Worm (Caenorhabditis elegans) whole organism, L1 larva: ENCODE results near the gene Y71H2B.8.
A peak's percentile ranks its signal among the peaks of the same experiment; 100 is the strongest.

Experiments
- C04F5.9 ChIP-seq: sonication (generic microtip); optimal IDR thresholded peaks from 2 replicates; lab custom pipeline; 2016; ENCODE audit warnings: missing genetic modification characterization, missing compliant biosample characterization
- C16A3.4 ChIP-seq: fragments of 150-350 bp; optimal IDR thresholded peaks from 2 replicates; lab custom pipeline; 2014; ENCODE audit warnings: missing biosample characterization, missing genetic modification characterization
- F16B12.6 ChIP-seq: fragments of 150-350 bp; optimal IDR thresholded peaks from 2 replicates; lab custom pipeline; 2014; ENCODE audit warnings: missing biosample characterization, missing genetic modification characterization
- Y116A8C.19 ChIP-seq: sonication (generic microtip); optimal IDR thresholded peaks from 2 replicates; lab custom pipeline; 2016; ENCODE audit warnings: missing compliant biosample characterization, missing genetic modification characterization, borderline replicate concordance
- aha-1 ChIP-seq: fragments of 150-350 bp; optimal IDR thresholded peaks from 2 replicates; lab custom pipeline; 2014; ENCODE audit warnings: missing biosample characterization, missing genetic modification characterization
- aly-2 ChIP-seq: fragments of 150-350 bp; optimal IDR thresholded peaks from 2 replicates; lab custom pipeline; 2014; ENCODE audit warnings: missing biosample characterization, missing genetic modification characterization
- blmp-1 ChIP-seq: fragments of 150-350 bp; optimal IDR thresholded peaks from 2 replicates; lab custom pipeline; 2014; ENCODE audit warnings: missing biosample characterization, missing genetic modification characterization
- ceh-63 ChIP-seq: fragments of 200-800 bp; sonication (Bioruptor generic); optimal IDR thresholded peaks from 2 replicates; lab custom pipeline; 2018; ENCODE audit warnings: mild to moderate bottlenecking, missing genetic modification characterization, missing compliant biosample characterization
- ceh-82 ChIP-seq, 3 experiments: fragments of 150-350 bp in 1 of 3; sonication (generic microtip) in 2 of 3; optimal IDR thresholded peaks; 2 replicates each; lab custom pipeline; 2014 to 2017; ENCODE audit warnings: missing biosample characterization in 3 of 3, missing genetic modification characterization in 3 of 3
- dpl-1 ChIP-seq, 3 experiments: fragments of 150-350 bp in 2 of 3; sonication (generic microtip) in 1 of 3; optimal IDR thresholded peaks; 2 replicates each; lab custom pipeline; 2014 to 2017; ENCODE audit warnings: missing biosample characterization in 3 of 3, missing genetic modification characterization in 3 of 3, missing genetic modification reagents in 3 of 3
- efl-1 ChIP-seq, 4 experiments: fragments of 150-350 bp; optimal IDR thresholded peaks in 3 of 4; peaks in 1 of 4; 1 replicate in 1 of 4; 2 replicates in 3 of 4; lab custom pipeline; 2014; ENCODE audit warnings: missing biosample characterization in 2 of 4, missing genetic modification characterization in 2 of 4, missing genetic modification reagents in 2 of 4
- efl-3 ChIP-seq: fragments of 200-800 bp; sonication (Bioruptor generic); optimal IDR thresholded peaks from 2 replicates; lab custom pipeline; 2018; ENCODE audit warnings: mild to moderate bottlenecking, missing genetic modification characterization, missing compliant biosample characterization
- egl-13 ChIP-seq: sonication (generic microtip); optimal IDR thresholded peaks from 2 replicates; lab custom pipeline; 2016; ENCODE audit warnings: missing genotype, missing genetic modification reagents, missing genetic modification characterization, missing compliant biosample characterization
- elt-2 ChIP-seq: sonication (generic microtip); optimal IDR thresholded peaks from 2 replicates; lab custom pipeline; 2016; ENCODE audit warnings: missing genetic modification characterization, mild to moderate bottlenecking, inconsistent platforms, missing compliant biosample characterization, missing genetic modification reagents
- ets-5 ChIP-seq: fragments of 200-800 bp; sonication (Bioruptor generic); IDR thresholded peaks from 2 replicates; pipeline ENCODE4 v1.3.6; 2022; ENCODE audit warnings: missing genetic modification characterization, missing compliant biosample characterization
- fkh-10 ChIP-seq: sonication (generic microtip); optimal IDR thresholded peaks from 2 replicates; lab custom pipeline; 2017; ENCODE audit warnings: missing biosample characterization, missing genetic modification reagents, missing genetic modification characterization
- fkh-4 ChIP-seq: sonication (generic microtip); optimal IDR thresholded peaks from 2 replicates; lab custom pipeline; 2016; ENCODE audit warnings: missing compliant biosample characterization, missing genetic modification characterization, borderline replicate concordance
- fkh-8 ChIP-seq: sonication (generic microtip); optimal IDR thresholded peaks from 2 replicates; lab custom pipeline; 2016; ENCODE audit warnings: mild to moderate bottlenecking, missing genetic modification characterization, missing compliant biosample characterization
- fos-1 ChIP-seq: fragments of 150-350 bp; optimal IDR thresholded peaks from 2 replicates; lab custom pipeline; 2014; ENCODE audit warnings: missing biosample characterization, missing genetic modification characterization
- grh-1 ChIP-seq: fragments of 200-800 bp; sonication (Bioruptor generic); IDR thresholded peaks from 2 replicates; pipeline ENCODE4 v1.3.6; 2022; ENCODE audit warnings: missing genetic modification reagents, missing genetic modification characterization, missing compliant biosample characterization
- hlh-17 ChIP-seq: fragments of 200-800 bp; sonication (Bioruptor generic); optimal IDR thresholded peaks from 2 replicates; lab custom pipeline; 2018; ENCODE audit warnings: missing genetic modification characterization, mild to moderate bottlenecking, missing compliant biosample characterization, moderate library complexity, borderline replicate concordance
- hlh-4 ChIP-seq: sonication (generic microtip); optimal IDR thresholded peaks from 2 replicates; lab custom pipeline; 2016; ENCODE audit warnings: mild to moderate bottlenecking, missing genetic modification characterization, missing compliant biosample characterization
- irx-1 ChIP-seq: sonication (generic microtip); optimal IDR thresholded peaks from 2 replicates; lab custom pipeline; 2016; ENCODE audit warnings: missing genetic modification characterization, missing compliant biosample characterization
- isw-1 ChIP-seq: fragments of 200-800 bp; sonication (Bioruptor generic); IDR thresholded peaks from 2 replicates; pipeline ENCODE4 v1.3.6; 2022; ENCODE audit warnings: missing genetic modification characterization, missing compliant biosample characterization
- lin-14 ChIP-seq: fragments of 200-800 bp; sonication (Bioruptor generic); optimal IDR thresholded peaks from 2 replicates; lab custom pipeline; 2018; ENCODE audit warnings: mild to moderate bottlenecking, missing genetic modification characterization, moderate library complexity, missing compliant biosample characterization
- lin-35 ChIP-seq, 2 experiments: fragments of 150-350 bp; optimal IDR thresholded peaks; 2 replicates each; lab custom pipeline; 2014; ENCODE audit warnings: missing biosample characterization in 2 of 2, missing genetic modification characterization in 2 of 2, missing genetic modification reagents in 2 of 2
- lsy-2 ChIP-seq, 2 experiments: fragments of 150-350 bp; optimal IDR thresholded peaks; 2 replicates each; lab custom pipeline; 2014; ENCODE audit warnings: missing biosample characterization in 2 of 2, missing genetic modification characterization in 2 of 2
- mab-9 ChIP-seq: fragments of 200-800 bp; sonication (Bioruptor generic); IDR thresholded peaks from 2 replicates; pipeline ENCODE4 v1.3.6; 2022; ENCODE audit warnings: missing genetic modification reagents, missing genetic modification characterization, missing compliant biosample characterization
- mdl-1 ChIP-seq, 2 experiments: fragments of 150-350 bp; optimal IDR thresholded peaks; 2 replicates each; lab custom pipeline; 2014 to 2017; ENCODE audit warnings: missing biosample characterization in 2 of 2, missing genetic modification characterization in 2 of 2, inconsistent platforms in 1 of 2
- mep-1 ChIP-seq: fragments of 150-350 bp; optimal IDR thresholded peaks from 2 replicates; lab custom pipeline; 2014; ENCODE audit warnings: missing biosample characterization, missing genetic modification characterization
- nhr-47 ChIP-seq: sonication (generic microtip); optimal IDR thresholded peaks from 2 replicates; lab custom pipeline; 2016; ENCODE audit warnings: mild to moderate bottlenecking, missing genetic modification characterization, moderate library complexity, missing compliant biosample characterization
- nhr-71 ChIP-seq: sonication (generic microtip); optimal IDR thresholded peaks from 2 replicates; lab custom pipeline; 2016; ENCODE audit warnings: mild to moderate bottlenecking, missing genetic modification characterization, moderate library complexity, missing compliant biosample characterization
- nhr-76 ChIP-seq: sonication (generic microtip); optimal IDR thresholded peaks from 2 replicates; lab custom pipeline; 2017; ENCODE audit warnings: missing biosample characterization, missing genetic modification characterization
- nhr-77 ChIP-seq: fragments of 150-350 bp; optimal IDR thresholded peaks from 2 replicates; lab custom pipeline; 2014; ENCODE audit warnings: missing biosample characterization, missing genetic modification characterization
- nhr-84 ChIP-seq: sonication (generic microtip); optimal IDR thresholded peaks from 2 replicates; lab custom pipeline; 2017; ENCODE audit warnings: missing biosample characterization, missing genetic modification characterization
- nhr-85 ChIP-seq: sonication (generic microtip); peaks from one replicate; lab custom pipeline; 2016; ENCODE audit warnings: missing genetic modification characterization, inconsistent platforms, missing compliant biosample characterization
- nhr-90 ChIP-seq: sonication (generic microtip); optimal IDR thresholded peaks from 2 replicates; lab custom pipeline; 2016; ENCODE audit warnings: mild to moderate bottlenecking, missing genetic modification characterization, missing compliant biosample characterization; ENCODE audit not compliant: poor library complexity
- pax-3 ChIP-seq: fragments of 200-800 bp; sonication (Bioruptor generic); optimal IDR thresholded peaks from 2 replicates; lab custom pipeline; 2018; ENCODE audit warnings: mild to moderate bottlenecking, missing genetic modification characterization, moderate library complexity, missing compliant biosample characterization
- skn-1 ChIP-seq: fragments of 150-350 bp; optimal IDR thresholded peaks from 2 replicates; lab custom pipeline; 2014; ENCODE audit warnings: missing biosample characterization, missing genetic modification characterization
- snu-23 ChIP-seq: sonication (generic microtip); optimal IDR thresholded peaks from 2 replicates; lab custom pipeline; 2016; ENCODE audit warnings: missing genetic modification characterization, missing compliant biosample characterization
- sox-4 ChIP-seq: sonication (generic microtip); optimal IDR thresholded peaks from 2 replicates; lab custom pipeline; 2016; ENCODE audit warnings: missing genetic modification characterization, missing compliant biosample characterization
- sptf-1 ChIP-seq: fragments of 150-350 bp; optimal IDR thresholded peaks from 2 replicates; lab custom pipeline; 2014; ENCODE audit warnings: missing biosample characterization, missing genetic modification characterization
- sup-37 ChIP-seq: fragments of 200-800 bp; sonication (Bioruptor generic); optimal IDR thresholded peaks from 2 replicates; lab custom pipeline; 2018; ENCODE audit warnings: mild to moderate bottlenecking, missing genetic modification characterization, missing compliant biosample characterization
- tbx-2 ChIP-seq: sonication (generic microtip); optimal IDR thresholded peaks from 2 replicates; lab custom pipeline; 2016; ENCODE audit warnings: missing genetic modification characterization, missing compliant biosample characterization
- unc-30 ChIP-seq: sonication (generic microtip); optimal IDR thresholded peaks from 2 replicates; lab custom pipeline; 2017; ENCODE audit warnings: missing biosample characterization, missing genetic modification characterization
- unc-62 ChIP-seq: fragments of 150-350 bp; optimal IDR thresholded peaks from 2 replicates; lab custom pipeline; 2014; ENCODE audit warnings: missing biosample characterization, missing genetic modification reagents, missing genetic modification characterization
- unc-98 ChIP-seq: fragments of 200-800 bp; sonication (Bioruptor generic); IDR thresholded peaks from 2 replicates; pipeline ENCODE4 v1.3.6; 2022; ENCODE audit warnings: missing genetic modification characterization, missing compliant biosample characterization
- xbp-1 ChIP-seq: sonication (generic microtip); optimal IDR thresholded peaks from 2 replicates; lab custom pipeline; 2016; ENCODE audit warnings: missing genetic modification characterization, missing compliant biosample characterization
- zag-1 ChIP-seq: fragments of 150-350 bp; optimal IDR thresholded peaks from 2 replicates; lab custom pipeline; 2014; ENCODE audit warnings: missing biosample characterization, missing genetic modification characterization
- zip-4 ChIP-seq: fragments of 200-800 bp; sonication (Bioruptor generic); optimal IDR thresholded peaks from 2 replicates; lab custom pipeline; 2018; ENCODE audit warnings: mild to moderate bottlenecking, missing genetic modification characterization, moderate library complexity, missing compliant biosample characterization
- ztf-11 ChIP-seq, 2 experiments: sonication (generic microtip); optimal IDR thresholded peaks; 2 replicates each; lab custom pipeline; 2016 to 2017; ENCODE audit warnings: missing genetic modification characterization in 2 of 2, missing biosample characterization in 1 of 2, missing compliant biosample characterization in 1 of 2
- ztf-4 ChIP-seq: fragments of 150-350 bp; optimal IDR thresholded peaks from 2 replicates; lab custom pipeline; 2014; ENCODE audit warnings: missing biosample characterization, missing genetic modification characterization

The Y71H2B.8 gene

ce11 chrIII:2532716-2533115 is 46.4 kb upstream of the Y71H2B.8 start (continued):
- TF ChIP-seq ztf-11 (tag; optimal IDR thresholded peaks at IDR 0.05; lab: Kevin White, UChicago) (peak in 1 of 2 experiments; percentile 45), efl-1 (optimal IDR thresholded peaks at IDR 0.05; lab: Kevin White, UChicago) (peak; percentile 2 to 32), efl-1 (GFP tag; optimal IDR thresholded peaks at IDR 0.05 in 1 of 2; lab: Kevin White, UChicago) (peak in 1 of 2 experiments; percentile 18), nhr-77 (tag; lab: Kevin White, UChicago) (no peak), sup-37 (GFP tag; lab: Kevin White, UChicago) (no peak), lin-14 (peak; percentile 88), nhr-71 (tag; lab: Kevin White, UChicago) (peak; percentile 72), isw-1 (GFP tag; lab: Robert Waterston, UW) (no peak), skn-1 (tag; lab: Kevin White, UChicago) (no peak), ztf-4 (tag; lab: Kevin White, UChicago) (no peak), ceh-82 (tag; optimal IDR thresholded peaks at IDR 0.05; lab: Kevin White, UChicago) (peak in 1 of 3 experiments; percentile 30), Y116A8C.19 (tag; lab: Kevin White, UChicago) (no peak), unc-62 (GFP tag; lab: Kevin White, UChicago) (no peak), elt-2 (no peak), nhr-76 (tag; lab: Kevin White, UChicago) (no peak), egl-13 (tag; lab: Kevin White, UChicago) (peak; percentile 79), unc-98 (GFP tag; lab: Robert Waterston, UW) (no peak), blmp-1 (tag; lab: Kevin White, UChicago) (no peak), sox-4 (tag; lab: Kevin White, UChicago) (no peak), xbp-1 (tag; lab: Kevin White, UChicago) (peak; percentile 15), fos-1 (tag; lab: Kevin White, UChicago) (no peak), hlh-4 (tag; lab: Kevin White, UChicago) (no peak), nhr-85 (peak; percentile 50), mdl-1 (tag; optimal IDR thresholded peaks at IDR 0.05; lab: Kevin White, UChicago) (peak in 1 of 2 experiments; percentile 37), aly-2 (tag; lab: Kevin White, UChicago) (no peak), mep-1 (tag; lab: Kevin White, UChicago) (peak; percentile 35), grh-1 (no peak), zip-4 (GFP tag; lab: Kevin White, UChicago) (no peak), ets-5 (no peak), unc-30 (tag; lab: Kevin White, UChicago) (no peak), F16B12.6 (no peak), pax-3 (tag; lab: Kevin White, UChicago) (no peak), hlh-17 (no peak), nhr-84 (tag; lab: Kevin White, UChicago) (no peak), irx-1 (no peak), fkh-8 (peak; percentile 82), nhr-47 (tag; lab: Kevin White, UChicago) (peak; percentile 73), tbx-2 (tag; lab: Kevin White, UChicago) (peak; percentile 59), C16A3.4 (tag; lab: Kevin White, UChicago) (no peak)

ce11 chrIII:2535122-2535521 is 44.0 kb upstream of the Y71H2B.8 start:
- peak; percentile 14; the same call in 1 of the 2 replicates for TF ChIP-seq mab-9 (GFP tag; lab: Robert Waterston, UW)
- no peak for TF ChIP-seq aha-1 (tag; lab: Kevin White, UChicago)
- no peak for TF ChIP-seq sptf-1 (tag; lab: Kevin White, UChicago)
- TF ChIP-seq unc-30 (tag; lab: Kevin White, UChicago): no peak
- peak; percentile 16 for TF ChIP-seq tbx-2 (tag; lab: Kevin White, UChicago)
- TF ChIP-seq fkh-10 (GFP tag; lab: Kevin White, UChicago): peak; percentile 53
- TF ChIP-seq ceh-63 (GFP tag; lab: Kevin White, UChicago): no peak
- TF ChIP-seq efl-1 (optimal IDR thresholded peaks at IDR 0.05; lab: Kevin White, UChicago): peak in 1 of 2 experiments; percentile 14
- no peak for TF ChIP-seq efl-1 (GFP tag; optimal IDR thresholded peaks at IDR 0.05 in 1 of 2; lab: Kevin White, UChicago)
- peak in 1 of 3 experiments; percentile 33 for TF ChIP-seq dpl-1 (GFP tag; optimal IDR thresholded peaks at IDR 0.05; lab: Kevin White, UChicago)
- no peak for TF ChIP-seq zag-1 (tag; lab: Kevin White, UChicago)
- no peak for TF ChIP-seq C04F5.9
- peak; percentile 40 for TF ChIP-seq nhr-71 (tag; lab: Kevin White, UChicago)
- no peak for TF ChIP-seq efl-3
- TF ChIP-seq nhr-47 (tag; lab: Kevin White, UChicago): peak; percentile 45
- peak in 1 of 2 experiments; percentile 7 for TF ChIP-seq lsy-2 (tag; optimal IDR thresholded peaks at IDR 0.05; lab: Kevin White, UChicago)
- TF ChIP-seq lin-14: peak; percentile 80
- no peak for TF ChIP-seq nhr-90 (tag; lab: Kevin White, UChicago)
- peak; percentile 5 for TF ChIP-seq snu-23 (GFP tag; lab: Kevin White, UChicago)
- no peak for TF ChIP-seq fkh-4 (tag; lab: Kevin White, UChicago)
- TF ChIP-seq lin-35 (GFP tag; optimal IDR thresholded peaks at IDR 0.05; lab: Kevin White, UChicago): peak in 1 of 2 experiments; percentile 26
- peak; percentile 28 for TF ChIP-seq mep-1 (tag; lab: Kevin White, UChicago)
